Worm (Caenorhabditis elegans): Measurements from ENCODE around the gene nhr-153.

- TF ChIP-seq ref-1 (GFP tag; conservative IDR thresholded peaks at IDR 0.05): no peak
- no peak for TF ChIP-seq ztf-29 (GFP tag; IDR thresholded peaks at IDR 0.05)
- no peak for TF ChIP-seq T22C8.4 (GFP tag; IDR thresholded peaks at IDR 0.05)
- TF ChIP-seq tab-1 (GFP tag; IDR thresholded peaks at IDR 0.05): no peak
- no peak for TF ChIP-seq ztf-23 (GFP tag; IDR thresholded peaks at IDR 0.05)
Observed at ce11 chrV:12114693-12115092, 10.7 kb downstream of the nhr-153 start, which contains the start of gene spin-1.
